Worm (Caenorhabditis elegans) whole organism, early embryonic: ENCODE data around the gene mcu-1.

Experiments
- B0310.2 ChIP-seq: sonication (generic microtip); optimal IDR thresholded peaks from 2 replicates; lab custom pipeline; 2016; ENCODE audit warnings: mild to moderate bottlenecking, missing genetic modification characterization, missing compliant biosample characterization
- F13C5.2 ChIP-seq: sonication (generic microtip); optimal IDR thresholded peaks from 2 replicates; lab custom pipeline; 2017; ENCODE audit warnings: mild to moderate bottlenecking, missing genetic modification characterization, inconsistent platforms, missing compliant biosample characterization
- aly-1 ChIP-seq: sonication (generic microtip); optimal IDR thresholded peaks from 2 replicates; lab custom pipeline; 2016; ENCODE audit warnings: missing genetic modification characterization, missing compliant biosample characterization
- ama-1 ChIP-seq: fragments of 150-350 bp; optimal IDR thresholded peaks from 2 replicates; lab custom pipeline; 2014
- ceh-13 ChIP-seq: fragments of 200-800 bp; sonication (Bioruptor generic); optimal IDR thresholded peaks from 2 replicates; lab custom pipeline; 2018; ENCODE audit warnings: mild to moderate bottlenecking, missing genetic modification characterization, missing compliant biosample characterization
- ceh-36 ChIP-seq: sonication (generic microtip); optimal IDR thresholded peaks from 2 replicates; lab custom pipeline; 2016; ENCODE audit warnings: missing genetic modification characterization, inconsistent platforms, missing compliant biosample characterization
- ets-7 ChIP-seq: sonication (generic microtip); optimal IDR thresholded peaks from 2 replicates; lab custom pipeline; 2016; ENCODE audit warnings: missing genotype, missing genetic modification characterization, missing compliant biosample characterization
- flt-1 ChIP-seq: fragments of 200-800 bp; sonication (Bioruptor generic); IDR thresholded peaks from 2 replicates; pipeline ENCODE4 v1.3.6; 2022; ENCODE audit warnings: missing genetic modification characterization, missing compliant biosample characterization
- hmbx-1 ChIP-seq: sonication (generic microtip); optimal IDR thresholded peaks from 2 replicates; lab custom pipeline; 2016; ENCODE audit warnings: mild to moderate bottlenecking, missing genetic modification characterization, missing compliant biosample characterization
- hmg-4 ChIP-seq: fragments of 200-800 bp; sonication (Bioruptor generic); optimal IDR thresholded peaks from 2 replicates; lab custom pipeline; 2018; ENCODE audit warnings: mild to moderate bottlenecking, missing genetic modification characterization, missing compliant biosample characterization
- hnd-1 ChIP-seq: sonication (generic microtip); optimal IDR thresholded peaks from 2 replicates; lab custom pipeline; 2016; ENCODE audit warnings: missing genetic modification characterization, missing compliant biosample characterization
- pes-1 ChIP-seq: fragments of 200-800 bp; sonication (Bioruptor generic); IDR thresholded peaks from 2 replicates; pipeline ENCODE4 v1.3.6; 2022; ENCODE audit warnings: missing genetic modification reagents, missing genetic modification characterization, missing compliant biosample characterization
- scrt-1 ChIP-seq: fragments of 200-800 bp; sonication (Bioruptor generic); IDR thresholded peaks from 2 replicates; pipeline ENCODE4 v1.3.6; 2022; ENCODE audit warnings: missing genetic modification characterization, missing compliant biosample characterization
- sea-1 ChIP-seq: fragments of 200-800 bp; sonication (Bioruptor generic); conservative IDR thresholded peaks from 2 replicates; pipeline ENCODE4 v1.3.6; 2022; ENCODE audit warnings: missing genetic modification characterization, missing compliant biosample characterization
- tbx-11 ChIP-seq: fragments of 200-800 bp; sonication (Bioruptor generic); IDR thresholded peaks from 2 replicates; pipeline ENCODE4 v1.3.6; 2022; ENCODE audit warnings: missing genetic modification characterization, missing compliant biosample characterization
- tbx-37 ChIP-seq: fragments of 200-800 bp; sonication (Bioruptor generic); conservative IDR thresholded peaks from 2 replicates; pipeline ENCODE4 v1.3.6; 2022; ENCODE audit warnings: missing genetic modification reagents, missing genetic modification characterization, missing compliant biosample characterization
- tra-4 ChIP-seq: sonication (generic microtip); optimal IDR thresholded peaks from 2 replicates; lab custom pipeline; 2017; ENCODE audit warnings: missing genetic modification characterization, missing compliant biosample characterization

mcu-1 gene

DNA sequence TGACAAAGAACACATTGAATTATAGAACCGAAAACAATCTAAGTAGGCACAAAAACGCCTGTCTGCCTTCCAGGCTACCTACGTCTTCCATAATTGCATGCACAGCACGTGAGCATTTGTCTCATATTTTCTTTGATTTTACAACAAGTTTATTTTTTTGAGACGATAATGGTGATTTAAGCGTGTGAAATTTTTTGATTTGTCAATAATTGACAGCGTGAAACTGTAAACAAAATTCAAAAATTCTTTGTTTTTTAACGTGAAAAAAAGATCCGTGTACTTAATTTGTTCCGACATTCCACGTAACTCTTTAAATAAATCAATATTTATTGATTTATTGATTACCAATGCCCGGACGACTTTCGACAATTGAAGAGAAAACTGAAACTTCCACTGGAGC is 22.0 kb downstream of the mcu-1 start, which contains the start of gene dhhc-13:
Gene dhhc-13 (plus strand): TSS at position 301 of the 400 bp plus-strand sequence.
- TF ChIP-seq hnd-1 (tag; lab: Kevin White, UChicago) (no peak), scrt-1 (GFP tag; lab: Robert Waterston, UW) (no peak), aly-1 (tag; lab: Kevin White, UChicago) (no peak), B0310.2 (no peak), ama-1 (lab: Kevin White, UChicago) (no peak), pes-1 (no peak), ceh-36 (tag; lab: Kevin White, UChicago) (no peak), F13C5.2 (no peak), tbx-37 (GFP tag; lab: Robert Waterston, UW) (no peak)

DNA sequence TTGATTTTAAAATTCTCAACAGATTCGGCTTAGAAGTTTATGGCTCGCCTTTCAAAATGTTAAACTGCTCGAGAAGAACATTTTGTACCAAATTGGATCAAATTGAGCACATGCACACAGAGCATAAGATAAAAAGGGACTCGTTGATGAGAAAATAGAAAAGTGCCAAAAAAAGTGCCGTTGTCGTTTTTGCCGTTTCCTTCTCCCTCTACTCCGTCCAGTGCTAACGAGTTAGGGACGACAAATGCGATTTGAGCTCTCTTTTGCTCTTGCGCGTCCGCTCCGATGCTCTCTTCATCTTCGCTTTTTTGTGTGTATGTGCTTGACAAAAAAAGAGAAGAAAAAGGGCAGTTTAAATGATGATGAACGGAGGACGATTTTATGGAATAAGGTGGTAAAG is 23.9 kb downstream of the mcu-1 start:
- TF ChIP-seq ceh-36 (tag; lab: Kevin White, UChicago) (no peak), pes-1 (no peak), F13C5.2 (no peak), tra-4 (no peak), aly-1 (tag; lab: Kevin White, UChicago) (no peak), tbx-11 (GFP tag; lab: Robert Waterston, UW) (no peak), ceh-13 (no peak), sea-1 (no peak), scrt-1 (GFP tag; lab: Robert Waterston, UW) (no peak), tbx-37 (GFP tag; lab: Robert Waterston, UW) (no peak), flt-1 (no peak), ama-1 (lab: Kevin White, UChicago) (no peak), ets-7 (tag; lab: Kevin White, UChicago) (no peak), hmbx-1 (tag; lab: Kevin White, UChicago) (no peak)

DNA sequence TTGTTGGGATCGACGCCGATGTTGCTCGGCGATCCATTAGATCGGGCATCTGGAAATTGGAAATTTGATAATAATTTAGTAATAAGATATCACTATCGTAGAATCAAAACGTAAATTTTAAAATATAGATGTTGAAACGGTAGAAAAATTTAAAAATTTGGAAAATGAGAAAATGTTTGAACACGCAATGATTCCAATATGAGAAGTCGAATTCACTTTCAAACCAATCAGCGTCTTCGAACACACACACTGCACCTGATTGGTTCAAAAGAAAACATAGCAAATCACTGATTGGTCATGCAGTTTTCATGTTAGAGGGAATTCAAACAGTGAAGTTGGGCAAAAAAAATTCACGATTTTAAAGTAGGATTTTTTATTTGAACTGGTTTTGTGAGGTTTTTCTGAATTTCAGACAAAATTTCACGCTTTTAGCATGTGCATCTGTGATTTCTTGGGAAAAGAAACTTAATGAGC is 35.7 kb downstream of the mcu-1 start, which contains the start of gene H04M03.12:
Gene H04M03.12 (minus strand): TSS at position 51 of the 474 bp plus-strand sequence.
- TF ChIP-seq tra-4 (no peak), tbx-11 (GFP tag; lab: Robert Waterston, UW) (no peak), flt-1 (no peak), F13C5.2 (no peak), hnd-1 (tag; lab: Kevin White, UChicago) (no peak), B0310.2 (no peak), hmbx-1 (tag; lab: Kevin White, UChicago) (no peak), ceh-36 (tag; lab: Kevin White, UChicago) (no peak), ets-7 (tag; lab: Kevin White, UChicago) (no peak), scrt-1 (GFP tag; lab: Robert Waterston, UW) (no peak), sea-1 (no peak), pes-1 (no peak), ama-1 (lab: Kevin White, UChicago) (no peak), ceh-13 (no peak)

DNA sequence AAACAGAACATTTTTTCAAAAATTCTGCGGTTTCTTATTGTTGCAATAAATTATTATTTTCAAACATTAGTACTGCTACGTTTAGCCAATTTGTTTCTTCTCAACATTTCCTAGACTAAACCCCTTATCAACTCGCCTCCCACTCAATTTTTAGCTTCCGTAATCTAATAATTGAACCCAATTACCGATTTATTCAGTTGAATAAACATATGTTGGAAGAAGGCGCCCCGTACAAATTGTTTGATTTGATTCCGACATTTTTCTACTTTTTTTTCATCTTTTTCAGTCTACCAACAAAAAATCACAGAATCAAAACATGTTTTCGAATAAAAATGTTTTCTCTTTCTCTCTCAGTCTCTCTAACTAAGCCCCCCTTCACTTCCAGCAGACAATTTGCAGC is 36.3 kb downstream of the mcu-1 start:
- TF ChIP-seq hmbx-1 (tag; lab: Kevin White, UChicago) (no peak), ama-1 (lab: Kevin White, UChicago) (no peak)

DNA sequence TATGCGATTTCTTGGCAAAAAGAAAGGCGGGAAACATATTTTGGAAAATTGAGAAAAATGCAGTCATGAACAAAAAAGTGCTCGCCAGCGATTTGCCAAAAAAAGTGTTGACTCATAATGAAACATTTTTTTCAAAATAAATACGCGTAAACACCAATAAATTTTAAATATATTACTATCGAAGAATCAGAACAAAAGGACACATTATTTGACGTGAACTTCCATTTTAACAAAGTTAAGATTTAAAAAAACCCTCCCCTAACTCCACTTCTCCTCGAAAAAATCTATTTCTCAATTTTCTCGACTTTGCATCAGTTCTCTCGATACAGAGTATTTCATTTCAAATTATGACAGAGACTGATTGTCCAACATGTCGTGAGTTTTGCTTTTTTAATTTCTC is 42.7 kb downstream of the mcu-1 start, which contains the start of gene pck-3:
Gene pck-3 (plus strand): TSS at position 301 of the 400 bp plus-strand sequence.
- no peak for TF ChIP-seq sea-1
- no peak for TF ChIP-seq B0310.2
- TF ChIP-seq tbx-11 (GFP tag; lab: Robert Waterston, UW), result no peak
- no peak for TF ChIP-seq hnd-1 (tag; lab: Kevin White, UChicago)
- no peak for TF ChIP-seq pes-1
- no peak for TF ChIP-seq ama-1 (lab: Kevin White, UChicago)
- TF ChIP-seq hmg-4, result no peak
- TF ChIP-seq scrt-1 (GFP tag; lab: Robert Waterston, UW), result no peak
- TF ChIP-seq ets-7 (tag; lab: Kevin White, UChicago), result no peak
- TF ChIP-seq flt-1, result no peak
- no peak for TF ChIP-seq F13C5.2

DNA sequence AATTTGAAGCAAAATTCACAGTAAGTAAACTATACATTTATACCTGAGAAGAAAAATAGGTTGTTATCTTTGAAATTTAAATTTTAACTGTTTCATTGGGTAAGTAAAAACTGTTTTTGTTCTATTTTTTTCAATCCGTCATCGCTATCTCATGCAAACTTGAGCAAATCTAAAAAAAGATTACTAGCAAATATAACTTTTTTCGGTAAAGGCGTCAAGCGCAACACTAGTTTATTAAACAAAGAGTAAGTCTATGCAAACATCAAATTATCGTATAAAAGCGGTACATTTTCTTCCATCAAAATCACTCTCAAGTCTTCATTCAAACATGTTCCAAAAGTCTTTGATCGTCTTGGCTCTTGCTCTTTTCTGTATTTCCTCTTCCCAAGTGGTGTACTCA is 43.8 kb downstream of the mcu-1 start, which contains the start of gene nspb-6:
Gene nspb-6 (plus strand): TSS at position 301 of the 400 bp plus-strand sequence.
- no peak for TF ChIP-seq ceh-13

DNA sequence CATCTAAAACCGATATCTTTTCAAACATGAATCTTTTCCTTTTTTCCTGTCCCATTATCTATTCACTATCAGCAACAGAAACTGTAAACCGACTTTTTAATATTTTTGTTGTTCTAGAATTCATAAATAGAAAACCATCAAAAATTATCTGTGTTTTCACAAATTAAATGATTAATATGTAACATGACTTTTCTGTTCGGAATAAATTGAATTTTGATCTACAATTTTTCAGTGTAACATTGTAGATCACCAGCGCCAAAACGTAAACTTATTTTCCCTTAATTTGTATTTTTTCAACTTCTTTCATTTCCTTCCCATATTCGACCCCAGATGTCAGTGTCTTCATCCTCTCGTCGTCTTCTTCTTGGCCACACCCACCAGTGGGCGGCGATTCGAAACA is 47.8 kb downstream of the mcu-1 start, which contains the start of gene H04M03.3:
Gene H04M03.3 (plus strand): TSS at position 301 of the 400 bp plus-strand sequence.
- TF ChIP-seq F13C5.2 (no peak), aly-1 (tag; lab: Kevin White, UChicago) (no peak), tra-4 (no peak), scrt-1 (GFP tag; lab: Robert Waterston, UW) (no peak)
